Fruit fly (Drosophila melanogaster): ENCODE results near the gene CDK2AP1.

CDK2AP1 gene

dm6 chrX:11108845-11109450 is 28.7 kb upstream of the CDK2AP1 start (continued):
- TF ChIP-seq Ssrp (tag; optimal IDR thresholded peaks at IDR 0.05) (no peak), CG13894 (tag; optimal IDR thresholded peaks at IDR 0.05) (no peak), croc (GFP tag; conservative IDR thresholded peaks at IDR 0.05) (no peak), Camta (GFP tag; optimal IDR thresholded peaks at IDR 0.05) (no peak), Doc2 (GFP tag; IDR thresholded peaks at IDR 0.05) (no peak), CG18599 (GFP tag; optimal IDR thresholded peaks at IDR 0.05) (peak; percentile 22), Gug (GFP tag; IDR thresholded peaks at IDR 0.05) (peak; percentile 12; the same call in 1 of the 4 replicates), CG10321 (GFP tag; IDR thresholded peaks at IDR 0.05) (no peak), Bdp1 (GFP tag; optimal IDR thresholded peaks at IDR 0.05) (no peak), CG42726 (GFP tag; IDR thresholded peaks at IDR 0.05; ENCODE audit: partially characterized antibody) (0 out of 2 replicates have a peak, but pooled peaks have one; percentile 36), ewg (GFP tag; optimal IDR thresholded peaks at IDR 0.05) (no peak), pros (GFP tag; optimal IDR thresholded peaks at IDR 0.05) (peak; percentile 59), stwl (tag; optimal IDR thresholded peaks at IDR 0.05) (peak; percentile 23), CG17361 (GFP tag; IDR thresholded peaks at IDR 0.05) (no peak), Sry-δ (GFP tag; optimal IDR thresholded peaks at IDR 0.05) (no peak), CG12236 (GFP tag; optimal IDR thresholded peaks at IDR 0.05) (no peak), run (tag; optimal IDR thresholded peaks at IDR 0.05) (no peak), Bgb (GFP tag; IDR thresholded peaks at IDR 0.05; ENCODE audit: partially characterized antibody) (no peak), ato (GFP tag; IDR thresholded peaks at IDR 0.05; ENCODE audit: partially characterized antibody) (no peak), CG7271 (tag; optimal IDR thresholded peaks at IDR 0.05) (no peak), lab (GFP tag; optimal IDR thresholded peaks at IDR 0.05) (no peak), ems (GFP tag; optimal IDR thresholded peaks at IDR 0.05) (no peak), CG6854 (GFP tag; optimal IDR thresholded peaks at IDR 0.05) (no peak), Oaz (GFP tag; IDR thresholded peaks at IDR 0.05) (no peak), cg (GFP tag; optimal IDR thresholded peaks at IDR 0.05) (peak; percentile 54), slbo (GFP tag; IDR thresholded peaks at IDR 0.05) (0 out of 2 replicates have a peak, but pooled peaks have one; percentile 7), pb (GFP tag; optimal IDR thresholded peaks at IDR 0.05) (no peak), Elba2 (GFP tag; optimal IDR thresholded peaks at IDR 0.05) (no peak), CG5245 (GFP tag; optimal IDR thresholded peaks at IDR 0.05) (no peak), hbn (GFP tag; IDR thresholded peaks at IDR 0.05; ENCODE audit: partially characterized antibody) (no peak), bigmax (GFP tag; optimal IDR thresholded peaks at IDR 0.05) (no peak), NfI (GFP tag; optimal IDR thresholded peaks at IDR 0.05) (no peak), nom (GFP tag; optimal IDR thresholded peaks at IDR 0.05) (no peak), CG30020 (tag; optimal IDR thresholded peaks at IDR 0.05) (no peak), ftz-f1 (GFP tag; optimal IDR thresholded peaks at IDR 0.05) (no peak), Med (GFP tag) (peak; percentile 36), ssp (GFP tag; IDR thresholded peaks at IDR 0.05) (no peak), Dip2 (GFP tag; IDR thresholded peaks at IDR 0.05) (no peak), Eip74EF (GFP tag; optimal IDR thresholded peaks at IDR 0.05) (no peak), CG14441 (GFP tag; IDR thresholded peaks at IDR 0.05) (peak; percentile 14; the same call in 1 of the 2 replicates), CkIIα-i1 (GFP tag; IDR thresholded peaks at IDR 0.05) (no peak), Taf1 (GFP tag; IDR thresholded peaks at IDR 0.05) (no peak), CG14860 (GFP tag; IDR thresholded peaks at IDR 0.05; ENCODE audit: partially characterized antibody) (no peak), ro (GFP tag; IDR thresholded peaks at IDR 0.05) (no peak), CG8944 (GFP tag; optimal IDR thresholded peaks at IDR 0.05) (no peak), D19B (GFP tag; optimal IDR thresholded peaks at IDR 0.05) (no peak), Rx (GFP tag; IDR thresholded peaks at IDR 0.05) (no peak), nau (GFP tag; optimal IDR thresholded peaks at IDR 0.05) (no peak), CG7556 (GFP tag; optimal IDR thresholded peaks at IDR 0.05) (no peak), CG4328 (GFP tag; optimal IDR thresholded peaks at IDR 0.05) (no peak)

Data from whole organism, embryonic.